Fruit fly (Drosophila melanogaster) Kc167 (cell line): ENCODE measurements around the gene P5CDh2.

ENCODE experiments used
- Myc ChIP-seq: fragments of >200 bp; optimal IDR thresholded peaks from 2 replicates; lab custom pipeline; 2017; ENCODE audit warnings: missing external identifiers
- Sin3A ChIP-seq: fragments of >200 bp; optimal IDR thresholded peaks from 2 replicates; lab custom pipeline; 2018; ENCODE audit warnings: missing external identifiers
- h ChIP-seq: fragments of >200 bp; optimal IDR thresholded peaks from 3 replicates; lab custom pipeline; 2018; ENCODE audit warnings: missing external identifiers
- insv ChIP-seq: fragments of >200 bp; optimal IDR thresholded peaks from 3 replicates; lab custom pipeline; 2018; ENCODE audit warnings: missing external identifiers
- psq ChIP-seq: fragments of >200 bp; optimal IDR thresholded peaks from 2 replicates; lab custom pipeline; 2017; ENCODE audit warnings: missing external identifiers
- ttk ChIP-seq: sonication (Bioruptor generic); optimal IDR thresholded peaks from 2 replicates; lab custom pipeline; 2017; ENCODE audit warnings: missing external identifiers

dm6 chr3R:21888696-21889602 is 11.2 kb downstream of the P5CDh2 start, which contains the start of gene CG43844:
- TF ChIP-seq insv (lab: Kevin White, UChicago) (no peak), ttk (lab: Kevin White, UChicago) (no peak), Sin3A (lab: Kevin White, UChicago) (no peak), h (lab: Kevin White, UChicago) (no peak), psq (lab: Kevin White, UChicago) (no peak), Myc (lab: Kevin White, UChicago) (no peak)
